Fruit fly (Drosophila melanogaster): ENCODE measurements around the gene CG42590.

The CG42590 gene

DNA sequence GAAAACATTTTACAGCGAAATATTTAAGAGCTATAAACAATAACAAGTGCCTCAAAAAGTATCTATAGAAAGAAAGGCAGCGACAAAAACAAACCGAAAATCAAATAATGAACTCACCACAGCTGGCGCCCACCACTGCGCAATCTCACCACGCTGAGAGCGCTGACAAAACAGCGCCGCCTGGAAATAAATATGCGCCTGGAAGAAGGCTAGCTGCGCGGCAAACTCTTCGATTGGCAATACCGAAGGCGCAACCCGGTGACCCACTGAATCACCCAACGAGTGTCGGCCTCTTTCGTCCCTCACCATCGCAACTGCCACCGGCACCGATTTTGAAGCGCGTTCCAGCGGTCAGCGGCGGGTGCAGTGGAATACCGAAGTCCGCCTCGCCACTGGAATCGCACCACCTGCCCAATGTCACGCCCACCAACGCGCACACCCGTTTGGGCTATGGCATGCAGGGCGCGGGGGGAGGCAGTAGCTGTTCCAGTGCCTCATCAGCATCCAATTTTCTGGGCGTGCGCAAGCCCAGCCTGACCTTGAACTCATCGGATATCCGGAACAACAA lies 2.7 kb upstream of the CG42590 start (continued):
- TF ChIP-seq ro (GFP tag; IDR thresholded peaks at IDR 0.05) (no peak), CG16815 (GFP tag; optimal IDR thresholded peaks at IDR 0.05) (no peak), maf-S (GFP tag; optimal IDR thresholded peaks at IDR 0.05) (no peak), CG14710 (tag; optimal IDR thresholded peaks at IDR 0.05) (no peak), Jarid2 (GFP tag; optimal IDR thresholded peaks at IDR 0.05) (no peak), eve (GFP tag; optimal IDR thresholded peaks at IDR 0.05) (no peak), CG13287 (GFP tag; IDR thresholded peaks at IDR 0.05; ENCODE audit: partially characterized antibody) (peak; percentile 23; the same call in 1 of the 2 replicates), CG33557 (GFP tag; optimal IDR thresholded peaks at IDR 0.05) (no peak), CG15514 (GFP tag; optimal IDR thresholded peaks at IDR 0.05) (no peak), Fer1 (GFP tag; optimal IDR thresholded peaks at IDR 0.05) (no peak), CG9727 (GFP tag; optimal IDR thresholded peaks at IDR 0.05) (no peak), CG11696 (GFP tag; IDR thresholded peaks at IDR 0.05) (no peak), dysf (GFP tag; IDR thresholded peaks at IDR 0.05) (no peak), al (GFP tag; IDR thresholded peaks at IDR 0.05) (no peak), CG34224 (GFP tag; IDR thresholded peaks at IDR 0.05; ENCODE audit: partially characterized antibody) (peak; percentile 17; the same call in 1 of the 3 replicates), wdn (GFP tag; IDR thresholded peaks at IDR 0.05) (no peak), CG12299 (tag; optimal IDR thresholded peaks at IDR 0.05) (no peak), dan (GFP tag; IDR thresholded peaks at IDR 0.05) (no peak), lov (optimal IDR thresholded peaks at IDR 0.05) (no peak), lov (GFP tag; IDR thresholded peaks at IDR 0.05) (no peak), chif (GFP tag; optimal IDR thresholded peaks at IDR 0.05) (no peak), repo (GFP tag; optimal IDR thresholded peaks at IDR 0.05) (no peak), Fer2 (tag; optimal IDR thresholded peaks at IDR 0.05) (no peak)

DNA sequence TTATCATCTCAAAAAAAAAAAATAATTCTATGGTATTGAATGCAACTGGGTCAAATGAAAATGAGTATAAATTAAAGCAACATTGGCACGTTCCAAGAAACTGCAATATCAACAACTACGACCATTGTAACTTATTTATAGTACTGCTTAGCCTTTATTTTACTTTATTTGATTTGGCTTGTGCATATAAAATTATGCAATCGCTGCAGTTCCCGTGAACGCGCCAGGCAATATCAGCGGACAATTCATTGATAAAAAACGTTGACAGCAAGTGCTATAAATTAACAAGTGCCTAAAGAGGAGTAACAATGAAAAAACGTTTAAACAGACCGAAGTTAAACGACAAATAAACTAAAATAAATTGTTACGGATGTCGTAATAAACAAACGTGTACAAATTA lies 2.1 kb upstream of the CG42590 start:
- no peak for TF ChIP-seq Sry-δ (GFP tag; optimal IDR thresholded peaks at IDR 0.05)
- TF ChIP-seq pum (GFP tag; optimal IDR thresholded peaks at IDR 0.05), result no peak
- TF ChIP-seq eve (GFP tag; optimal IDR thresholded peaks at IDR 0.05), result peak in 1 of 2 experiments; percentile 18

DNA sequence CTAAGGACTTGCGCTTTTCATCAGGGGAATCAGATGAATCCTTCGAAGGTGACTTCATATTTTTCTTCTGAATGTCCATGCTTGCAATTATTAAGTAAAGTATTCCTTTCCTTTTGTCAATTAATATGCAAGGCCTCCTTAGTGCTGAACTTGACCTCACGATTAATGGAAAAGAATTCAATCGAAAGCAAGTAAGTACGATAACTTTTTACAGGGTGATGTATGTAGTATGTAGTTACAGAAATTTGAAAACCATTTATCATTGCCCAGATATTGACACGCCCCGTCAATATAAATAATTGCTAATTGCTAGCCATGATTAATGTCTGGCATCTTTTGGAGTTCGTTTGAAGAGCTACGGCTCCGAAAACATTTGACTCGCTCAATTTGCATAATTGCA lies 793 bp upstream of the CG42590 start, which contains the start of gene CG42591:
TSS of gene CG42591 (minus strand) at position 101 of the 400 bp plus-strand sequence.
- peak; percentile 37 for TF ChIP-seq CG6254 (GFP tag; optimal IDR thresholded peaks at IDR 0.05)
- TF ChIP-seq B-H2 (GFP tag; optimal IDR thresholded peaks at IDR 0.05), result no peak
- no peak for TF ChIP-seq Drgx (GFP tag; IDR thresholded peaks at IDR 0.05)
- no peak for TF ChIP-seq CG1792 (GFP tag; optimal IDR thresholded peaks at IDR 0.05)

DNA sequence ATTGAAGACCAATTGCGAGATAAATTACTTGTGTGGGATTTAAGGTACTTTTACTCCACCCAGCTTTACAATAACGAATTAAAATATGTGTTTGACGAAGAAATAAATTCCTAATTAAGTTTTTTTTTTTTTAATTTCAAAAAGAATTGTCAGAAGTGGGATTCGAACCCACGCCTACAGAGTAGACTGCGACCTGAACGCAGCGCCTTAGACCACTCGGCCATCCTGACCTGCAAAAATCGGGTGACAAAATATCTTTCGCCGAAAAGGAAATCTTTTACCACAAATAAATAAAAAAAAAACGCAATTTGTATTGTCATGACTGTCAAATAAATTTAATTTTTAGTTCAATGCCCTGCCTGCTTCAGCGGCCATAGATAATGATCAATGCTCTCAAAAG lies 1.0 kb downstream of the CG42590 start:
- TF ChIP-seq amos (GFP tag; IDR thresholded peaks at IDR 0.05; ENCODE audit: partially characterized antibody) (0 out of 2 replicates have a peak, but pooled peaks have one; percentile 36), slbo (GFP tag; IDR thresholded peaks at IDR 0.05) (no peak), Bdp1 (GFP tag; optimal IDR thresholded peaks at IDR 0.05) (peak; percentile 80), tna (GFP tag; IDR thresholded peaks at IDR 0.05; ENCODE audit: partially characterized antibody) (0 out of 2 replicates have a peak, but pooled peaks have one; percentile 8), en (GFP tag; optimal IDR thresholded peaks at IDR 0.05) (no peak), CG7987 (GFP tag; optimal IDR thresholded peaks at IDR 0.05) (no peak), sens (GFP tag) (peak; percentile 60)

Data from whole organism, embryonic.